Worm (Caenorhabditis elegans): ENCODE measurements around the gene D1086.3.

- TF ChIP-seq nhr-11 (tag; optimal IDR thresholded peaks at IDR 0.05) = no peak
- no peak for TF ChIP-seq fkh-10 (GFP tag; optimal IDR thresholded peaks at IDR 0.05)
- TF ChIP-seq skn-1 (tag; optimal IDR thresholded peaks at IDR 0.05) = no peak
- no peak for TF ChIP-seq aly-2 (tag; optimal IDR thresholded peaks at IDR 0.05)
- no peak for TF ChIP-seq jun-1 (tag; optimal IDR thresholded peaks at IDR 0.05)
- no peak for TF ChIP-seq ceh-82 (tag; optimal IDR thresholded peaks at IDR 0.05)
- no peak for TF ChIP-seq nhr-28 (tag; optimal IDR thresholded peaks at IDR 0.05)
- no peak for TF ChIP-seq lin-13 (GFP tag; optimal IDR thresholded peaks at IDR 0.05)
- no peak for TF ChIP-seq alr-1 (tag; optimal IDR thresholded peaks at IDR 0.05; ENCODE audit: borderline replicate concordance)
- no peak for TF ChIP-seq nhr-237 (tag; optimal IDR thresholded peaks at IDR 0.05)
Observed at ce11 chrV:14120674-14121073, 28.1 kb downstream of the D1086.3 start.
